Worm (Caenorhabditis elegans) whole organism, L3 larva: ENCODE results near the gene str-63.

Experiments used
- ZK546.5 ChIP-seq: sonication (generic microtip); optimal IDR thresholded peaks from 2 replicates; lab custom pipeline; 2017; ENCODE audit warnings: missing biosample characterization, missing genetic modification characterization
- aly-2 ChIP-seq: fragments of 150-350 bp; optimal IDR thresholded peaks from 2 replicates; lab custom pipeline; 2014; ENCODE audit warnings: missing biosample characterization, missing genetic modification characterization
- ama-1 ChIP-seq: fragments of 150-350 bp; optimal IDR thresholded peaks from 2 replicates; lab custom pipeline; 2018
- ceh-28 ChIP-seq: fragments of 150-350 bp; optimal IDR thresholded peaks from 2 replicates; lab custom pipeline; 2014; ENCODE audit warnings: missing biosample characterization, missing genetic modification reagents, missing genetic modification characterization
- ceh-82 ChIP-seq: fragments of 150-350 bp; optimal IDR thresholded peaks from 2 replicates; lab custom pipeline; 2014; ENCODE audit warnings: missing biosample characterization, missing genetic modification characterization
- ceh-9 ChIP-seq: sonication (generic microtip); optimal IDR thresholded peaks from 2 replicates; lab custom pipeline; 2018; ENCODE audit warnings: missing biosample characterization, missing genetic modification characterization
- daf-12 ChIP-seq: fragments of 150-350 bp; optimal IDR thresholded peaks from 2 replicates; lab custom pipeline; 2014; ENCODE audit warnings: missing biosample characterization, missing genetic modification reagents, missing genetic modification characterization
- egl-27 ChIP-seq: sonication (generic microtip); optimal IDR thresholded peaks from 4 replicates; lab custom pipeline; 2017; ENCODE audit warnings: missing biosample characterization, missing genetic modification reagents, missing genetic modification characterization
- egl-5 ChIP-seq: fragments of 150-350 bp; optimal IDR thresholded peaks from 2 replicates; lab custom pipeline; 2017; ENCODE audit warnings: missing biosample characterization, missing genetic modification reagents, missing genetic modification characterization, inconsistent platforms
- elt-1 ChIP-seq: fragments of 150-350 bp; optimal IDR thresholded peaks from 2 replicates; lab custom pipeline; 2014; ENCODE audit warnings: missing biosample characterization, missing genetic modification characterization
- elt-2 ChIP-seq: sonication (generic microtip); optimal IDR thresholded peaks from 2 replicates; lab custom pipeline; 2016; ENCODE audit warnings: missing genetic modification reagents, mild to moderate bottlenecking, missing genetic modification characterization, missing compliant biosample characterization
- elt-3 ChIP-seq, 3 experiments: fragments of 150-350 bp in 1 of 3; sonication (generic microtip) in 2 of 3; optimal IDR thresholded peaks; 2 replicates in 2 of 3; 4 replicates in 1 of 3; lab custom pipeline; 2014 to 2017; ENCODE audit warnings: missing biosample characterization in 3 of 3, missing genetic modification characterization in 3 of 3
- eor-1 ChIP-seq, 2 experiments: fragments of 150-350 bp; optimal IDR thresholded peaks; 2 replicates each; lab custom pipeline; 2014 to 2018; ENCODE audit warnings: missing biosample characterization in 2 of 2, missing genetic modification characterization in 2 of 2
- fkh-10 ChIP-seq: sonication (generic microtip); optimal IDR thresholded peaks from 2 replicates; lab custom pipeline; 2017; ENCODE audit warnings: missing biosample characterization, missing genetic modification reagents, missing genetic modification characterization
- fos-1 ChIP-seq: fragments of 150-350 bp; optimal IDR thresholded peaks from 2 replicates; lab custom pipeline; 2014; ENCODE audit warnings: missing biosample characterization, missing genetic modification characterization
- hmg-11 ChIP-seq: sonication (generic microtip); optimal IDR thresholded peaks from 2 replicates; lab custom pipeline; 2016; ENCODE audit warnings: missing genetic modification characterization, missing compliant biosample characterization
- jun-1 ChIP-seq: fragments of 150-350 bp; optimal IDR thresholded peaks from 2 replicates; lab custom pipeline; 2014; ENCODE audit warnings: missing biosample characterization, missing genetic modification reagents, missing genetic modification characterization
- lin-15B ChIP-seq: fragments of 150-350 bp; optimal IDR thresholded peaks from 2 replicates; lab custom pipeline; 2014; ENCODE audit warnings: missing biosample characterization, missing genetic modification characterization
- lin-39 ChIP-seq: fragments of 150-350 bp; optimal IDR thresholded peaks from 2 replicates; lab custom pipeline; 2018; ENCODE audit warnings: missing biosample characterization, missing genetic modification reagents, missing genetic modification characterization
- mdl-1 ChIP-seq: fragments of 150-350 bp; optimal IDR thresholded peaks from 2 replicates; lab custom pipeline; 2014; ENCODE audit warnings: missing biosample characterization, missing genetic modification characterization
- nfya-1 ChIP-seq: sonication (generic microtip); optimal IDR thresholded peaks from 2 replicates; lab custom pipeline; 2017; ENCODE audit warnings: missing genetic modification characterization, mild to moderate bottlenecking, missing compliant biosample characterization, antibody characterized with exemption, moderate library complexity; ENCODE audit not compliant: insufficient read depth
- nhr-11 ChIP-seq: fragments of 150-350 bp; optimal IDR thresholded peaks from 2 replicates; lab custom pipeline; 2014; ENCODE audit warnings: missing biosample characterization, missing genetic modification characterization
- nhr-23 ChIP-seq: fragments of 150-350 bp; optimal IDR thresholded peaks from 2 replicates; lab custom pipeline; 2014; ENCODE audit warnings: missing biosample characterization, missing genetic modification reagents, missing genetic modification characterization
- nhr-237 ChIP-seq: fragments of 150-350 bp; optimal IDR thresholded peaks from 2 replicates; lab custom pipeline; 2014; ENCODE audit warnings: missing biosample characterization, missing genetic modification characterization
- nhr-25 ChIP-seq: sonication (generic microtip); optimal IDR thresholded peaks from 2 replicates; lab custom pipeline; 2017; ENCODE audit warnings: missing biosample characterization, missing genetic modification characterization
- nhr-43 ChIP-seq: sonication (generic microtip); optimal IDR thresholded peaks from 2 replicates; lab custom pipeline; 2016; ENCODE audit warnings: mild to moderate bottlenecking, missing genetic modification characterization, missing compliant biosample characterization; ENCODE audit not compliant: poor library complexity, severe bottlenecking
- nhr-67 ChIP-seq: fragments of 150-350 bp; optimal IDR thresholded peaks from 2 replicates; lab custom pipeline; 2014; ENCODE audit warnings: missing biosample characterization, missing genetic modification characterization
- nhr-76 ChIP-seq: fragments of 150-350 bp; sonication (generic microtip); optimal IDR thresholded peaks from 5 replicates; lab custom pipeline; 2014; ENCODE audit warnings: missing biosample characterization, missing genetic modification characterization
- nhr-77 ChIP-seq: fragments of 150-350 bp; optimal IDR thresholded peaks from 2 replicates; lab custom pipeline; 2014; ENCODE audit warnings: missing biosample characterization, missing genetic modification characterization
- pha-4 ChIP-seq: fragments of 150-350 bp; optimal IDR thresholded peaks from 2 replicates; lab custom pipeline; 2014; ENCODE audit warnings: missing biosample characterization, missing genetic modification reagents, missing genetic modification characterization
- pqm-1 ChIP-seq: fragments of 150-350 bp; optimal IDR thresholded peaks from 2 replicates; lab custom pipeline; 2017; ENCODE audit warnings: missing biosample characterization, missing genetic modification characterization, inconsistent platforms
- snpc-4 ChIP-seq: fragments of 150-350 bp; optimal IDR thresholded peaks from 2 replicates; lab custom pipeline; 2014; ENCODE audit warnings: missing biosample characterization, missing genetic modification characterization
- tbx-2 ChIP-seq: sonication (generic microtip); optimal IDR thresholded peaks from 2 replicates; lab custom pipeline; 2016; ENCODE audit warnings: mild to moderate bottlenecking, missing genetic modification characterization, missing compliant biosample characterization
- unc-39 ChIP-seq: sonication (generic microtip); optimal IDR thresholded peaks from 4 replicates; lab custom pipeline; 2017; ENCODE audit warnings: missing biosample characterization, missing genetic modification characterization
- zag-1 ChIP-seq: fragments of 150-350 bp; optimal IDR thresholded peaks from 2 replicates; lab custom pipeline; 2014; ENCODE audit warnings: missing biosample characterization, missing genetic modification characterization
- ztf-4 ChIP-seq: fragments of 150-350 bp; optimal IDR thresholded peaks from 2 replicates; lab custom pipeline; 2014; ENCODE audit warnings: missing biosample characterization, missing genetic modification characterization

Gene str-63

DNA sequence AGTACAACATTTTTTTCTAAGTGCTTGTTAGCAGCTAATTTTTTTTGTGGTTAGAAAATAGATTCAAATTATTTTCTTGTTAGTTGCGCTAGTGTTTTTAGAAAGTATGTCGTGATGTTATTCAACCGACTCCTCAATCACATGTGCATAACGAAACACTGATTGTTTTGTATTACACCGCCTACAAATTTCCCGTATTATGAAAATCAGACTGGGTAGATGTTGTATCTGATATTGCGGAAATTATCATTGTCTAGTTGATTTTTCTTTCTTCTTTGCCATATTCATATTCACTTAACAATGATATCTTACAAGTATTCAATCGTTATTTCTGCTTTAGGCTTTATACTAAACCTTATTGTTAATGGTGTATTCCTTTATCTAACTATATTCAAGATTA, at the start of gene str-63:
str-63 (plus strand) TSS at position 301 of the 400 bp plus-strand sequence.
- TF ChIP-seq ceh-28 (tag; lab: Kevin White, UChicago) = no peak
- no peak for TF ChIP-seq tbx-2 (tag; lab: Kevin White, UChicago)
- TF ChIP-seq mdl-1 (tag; lab: Kevin White, UChicago) = no peak
- no peak for TF ChIP-seq pha-4 (tag; lab: Kevin White, UChicago)
- TF ChIP-seq ceh-82 = no peak
- TF ChIP-seq ceh-9 (tag; lab: Kevin White, UChicago) = no peak
- no peak for TF ChIP-seq ztf-4 (tag; lab: Kevin White, UChicago)
- no peak for TF ChIP-seq nhr-76 (tag; lab: Kevin White, UChicago)
- no peak for TF ChIP-seq snpc-4 (tag; lab: Kevin White, UChicago)
- TF ChIP-seq aly-2 = no peak
- TF ChIP-seq, all 47 proteins: peak for 0

DNA sequence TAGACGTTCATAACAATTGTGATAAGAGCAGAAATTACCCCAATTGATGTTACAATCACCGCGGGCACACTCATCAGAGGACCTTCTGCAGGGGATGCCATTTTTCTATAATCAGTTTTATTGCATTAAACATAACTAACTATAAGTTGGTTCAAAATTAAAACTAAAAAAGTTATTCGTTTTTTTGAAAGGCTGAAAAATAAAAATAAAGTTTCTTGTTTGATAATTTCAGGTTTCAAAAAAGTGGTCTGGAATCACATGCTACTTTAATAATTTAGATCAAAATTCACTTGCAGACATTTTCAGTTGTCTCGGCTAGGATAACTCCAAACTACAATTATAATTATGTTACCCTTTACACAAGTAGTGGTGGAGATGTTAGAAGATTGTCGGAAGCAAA, 49.5 kb upstream of the str-63 start, which contains the start of gene srbc-1:
srbc-1 (minus strand) TSS at position 101 of the 400 bp plus-strand sequence.
- no peak for TF ChIP-seq unc-39 (tag; lab: Kevin White, UChicago)
- TF ChIP-seq zag-1 (tag; lab: Kevin White, UChicago) = no peak
- no peak for TF ChIP-seq ceh-9 (tag; lab: Kevin White, UChicago)
- TF ChIP-seq pha-4 (tag; lab: Kevin White, UChicago) = no peak
- no peak for TF ChIP-seq fos-1
- TF ChIP-seq mdl-1 (tag; lab: Kevin White, UChicago) = no peak

DNA sequence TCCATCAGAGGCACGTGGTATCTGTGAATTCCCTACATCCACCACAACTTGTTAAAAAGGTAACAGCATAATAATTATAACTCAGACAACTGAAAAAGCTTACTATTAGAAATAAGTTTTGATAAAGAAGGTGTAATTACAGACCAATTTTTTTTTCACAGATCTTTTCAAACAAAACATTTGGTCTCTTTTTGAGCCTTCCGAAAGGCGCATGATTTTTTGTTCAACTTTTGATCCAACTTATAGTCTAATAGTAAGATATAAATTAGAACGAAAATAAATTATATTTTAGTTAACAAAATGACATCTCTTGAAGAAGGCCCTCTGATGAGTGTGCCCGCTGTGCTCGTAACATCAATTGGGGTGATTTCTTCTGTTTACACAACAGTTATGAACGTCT, 43.2 kb upstream of the str-63 start, which contains the start of gene srbc-3:
srbc-3 (plus strand) TSS at position 301 of the 400 bp plus-strand sequence.
- no peak for TF ChIP-seq elt-1 (tag; lab: Kevin White, UChicago)
- no peak for TF ChIP-seq nhr-237 (tag; lab: Kevin White, UChicago)
- TF ChIP-seq nhr-25 (tag; lab: Kevin White, UChicago) = no peak
- TF ChIP-seq nhr-77 (tag; lab: Kevin White, UChicago) = no peak
- TF ChIP-seq nhr-23 (tag; lab: Kevin White, UChicago) = no peak
- TF ChIP-seq unc-39 (tag; lab: Kevin White, UChicago) = no peak
- no peak for TF ChIP-seq egl-27 (tag; lab: Kevin White, UChicago)

DNA sequence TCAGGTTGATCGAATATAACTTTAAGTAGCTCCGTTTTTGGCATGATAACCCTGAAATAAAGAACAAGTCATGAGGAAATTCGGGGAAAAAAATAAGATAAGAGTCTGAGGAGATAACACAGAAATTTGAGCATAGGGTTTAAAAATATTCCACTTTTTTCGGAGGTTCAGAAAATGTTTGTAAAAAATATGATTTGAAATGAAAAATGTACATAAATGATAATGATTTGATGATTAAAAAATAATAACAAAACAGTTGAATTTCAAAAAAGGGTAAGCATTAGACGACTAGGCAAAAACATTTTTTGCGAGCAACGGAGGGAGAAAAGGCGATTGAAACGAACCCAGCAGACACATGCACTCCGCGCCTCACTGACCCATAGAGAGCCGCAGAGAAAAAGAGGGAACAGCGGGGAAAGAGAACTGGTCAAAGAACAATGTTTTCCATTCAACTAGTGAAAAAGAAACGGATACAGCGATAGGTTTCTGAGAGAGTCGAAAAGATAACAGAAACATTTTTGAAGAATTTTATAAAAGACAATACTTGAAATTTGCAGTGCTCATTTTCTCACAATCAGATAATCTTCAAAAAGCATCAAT, 39.2 kb upstream of the str-63 start, which contains the start of gene arrd-18:
arrd-18 (minus strand) TSS at position 51 of the 600 bp plus-strand sequence.
- TF ChIP-seq snpc-4 (tag; lab: Kevin White, UChicago) (peak; percentile 14), elt-2 (tag; lab: Kevin White, UChicago) (peak; percentile 38), nfya-1 (tag; lab: Kevin White, UChicago) (peak; percentile 27), hmg-11 (tag; lab: Kevin White, UChicago) (peak; percentile 50), ceh-82 (no peak)

DNA sequence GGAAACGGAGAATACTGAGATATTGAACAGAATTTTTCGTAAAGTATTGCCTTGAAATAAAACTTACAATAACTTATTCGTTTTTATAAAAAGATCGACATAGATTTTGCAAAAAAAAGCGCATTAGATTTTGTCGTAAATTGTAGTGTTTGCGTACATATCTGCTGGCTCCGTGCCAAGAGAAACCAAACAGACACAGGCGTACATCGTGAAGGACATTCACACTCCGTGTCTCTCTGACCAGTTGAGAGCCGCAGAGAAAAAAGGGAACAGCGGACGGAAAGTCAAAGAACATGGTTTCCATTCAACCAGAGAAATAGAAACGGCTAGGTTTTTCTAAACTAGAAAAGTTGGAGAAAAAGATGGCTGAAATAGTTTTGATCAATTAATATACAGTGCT, 36.1 kb upstream of the str-63 start, which contains the start of gene arrd-19:
arrd-19 (minus strand) TSS at position 209 of the 400 bp plus-strand sequence.
- no peak for TF ChIP-seq ama-1 (lab: Kevin White, UChicago)
- TF ChIP-seq snpc-4 (tag; lab: Kevin White, UChicago) = peak; percentile 45
- TF ChIP-seq ceh-28 (tag; lab: Kevin White, UChicago) = peak; percentile 52
- TF ChIP-seq nhr-67 (tag; lab: Kevin White, UChicago) = no peak
- no peak for TF ChIP-seq ZK546.5
- peak; percentile 85 for TF ChIP-seq nhr-23 (tag; lab: Kevin White, UChicago)
- peak; percentile 60 for TF ChIP-seq lin-39 (tag; lab: Kevin White, UChicago)
- TF ChIP-seq elt-2 (tag; lab: Kevin White, UChicago) = peak; percentile 46
- no peak for TF ChIP-seq daf-12 (tag; lab: Kevin White, UChicago)
- peak; percentile 83 for TF ChIP-seq nfya-1 (tag; lab: Kevin White, UChicago)
- TF ChIP-seq eor-1 (tag; optimal IDR thresholded peaks at IDR 0.05; lab: Kevin White, UChicago) = no peak
- TF ChIP-seq nhr-25 (tag; lab: Kevin White, UChicago) = peak; percentile 92
- TF ChIP-seq lin-15B = peak; percentile 70
- TF ChIP-seq pha-4 (tag; lab: Kevin White, UChicago) = peak; percentile 89
- TF ChIP-seq elt-3 (tag; optimal IDR thresholded peaks at IDR 0.05; lab: Kevin White, UChicago) = peak in 1 of 3 experiments; percentile 39
- peak; percentile 11 for TF ChIP-seq pqm-1 (tag; lab: Kevin White, UChicago)
- TF ChIP-seq fkh-10 (GFP tag; lab: Kevin White, UChicago) = no peak
- peak; percentile 84 for TF ChIP-seq hmg-11 (tag; lab: Kevin White, UChicago)
- TF ChIP-seq nhr-43 (tag; lab: Kevin White, UChicago) = peak; percentile 72
- no peak for TF ChIP-seq nhr-11 (tag; lab: Kevin White, UChicago)
- no peak for TF ChIP-seq unc-39 (tag; lab: Kevin White, UChicago)
- peak; percentile 38 for TF ChIP-seq tbx-2 (tag; lab: Kevin White, UChicago)
- TF ChIP-seq jun-1 = peak; percentile 13
- TF ChIP-seq egl-5 (tag; lab: Kevin White, UChicago) = peak; percentile 75
